Worm (Caenorhabditis elegans) whole organism, mixed stage, embryonic: ENCODE results near the gene Y51A2B.2.

Source experiments
- M03D4.4 ChIP-seq: sonication (generic microtip); optimal IDR thresholded peaks from 2 replicates; lab custom pipeline; 2017; ENCODE audit warnings: mild to moderate bottlenecking, missing genetic modification characterization, missing compliant biosample characterization
- bed-3 ChIP-seq: fragments of 200-800 bp; sonication (Bioruptor generic); optimal IDR thresholded peaks from 3 replicates; lab custom pipeline; 2018; ENCODE audit warnings: mild to moderate bottlenecking, missing genetic modification characterization, moderate library complexity, missing compliant biosample characterization
- blmp-1 ChIP-seq: fragments of 150-350 bp; optimal IDR thresholded peaks from 2 replicates; lab custom pipeline; 2014; ENCODE audit warnings: missing biosample characterization, missing genetic modification characterization
- ceh-39 ChIP-seq: fragments of 150-350 bp; optimal IDR thresholded peaks from 2 replicates; lab custom pipeline; 2014; ENCODE audit warnings: missing biosample characterization, missing genetic modification characterization
- ceh-43 ChIP-seq: fragments of 200-800 bp; sonication (Bioruptor generic); optimal IDR thresholded peaks from 2 replicates; lab custom pipeline; 2018; ENCODE audit warnings: mild to moderate bottlenecking, missing genetic modification characterization, moderate library complexity, missing compliant biosample characterization
- ceh-83 ChIP-seq: fragments of 200-800 bp; sonication (Bioruptor generic); optimal IDR thresholded peaks from 2 replicates; lab custom pipeline; 2018; ENCODE audit warnings: mild to moderate bottlenecking, missing genetic modification characterization, missing compliant biosample characterization
- ces-1 ChIP-seq: fragments of 150-350 bp; optimal IDR thresholded peaks from 2 replicates; lab custom pipeline; 2014; ENCODE audit warnings: missing biosample characterization, missing genetic modification reagents, missing genetic modification characterization
- cnd-1 ChIP-seq: fragments of 200-800 bp; sonication (Bioruptor generic); optimal IDR thresholded peaks from 2 replicates; lab custom pipeline; 2018; ENCODE audit warnings: mild to moderate bottlenecking, missing genetic modification characterization, missing compliant biosample characterization
- drap-1 ChIP-seq: fragments of 200-800 bp; sonication (Bioruptor generic); optimal IDR thresholded peaks from 3 replicates; lab custom pipeline; 2018; ENCODE audit warnings: mild to moderate bottlenecking, missing genetic modification characterization, missing compliant biosample characterization
- elt-1 ChIP-seq: sonication (generic microtip); optimal IDR thresholded peaks from 2 replicates; lab custom pipeline; 2017; ENCODE audit warnings: missing genetic modification characterization, mild to moderate bottlenecking, missing compliant biosample characterization, antibody characterized with exemption, moderate library complexity, borderline replicate concordance; ENCODE audit not compliant: insufficient read depth
- elt-3 ChIP-seq: fragments of 150-350 bp; optimal IDR thresholded peaks from 2 replicates; lab custom pipeline; 2014; ENCODE audit warnings: missing biosample characterization, missing genetic modification characterization
- flh-1 ChIP-seq: fragments of 200-800 bp; sonication (Bioruptor generic); optimal IDR thresholded peaks from 2 replicates; lab custom pipeline; 2018; ENCODE audit warnings: mild to moderate bottlenecking, missing genetic modification characterization, moderate library complexity, missing compliant biosample characterization
- ham-2 ChIP-seq: fragments of 200-800 bp; sonication (Bioruptor generic); optimal IDR thresholded peaks from 2 replicates; lab custom pipeline; 2018; ENCODE audit warnings: mild to moderate bottlenecking, missing genetic modification characterization, missing compliant biosample characterization
- hlh-1 ChIP-seq: fragments of 150-350 bp; optimal IDR thresholded peaks from 2 replicates; lab custom pipeline; 2014; ENCODE audit warnings: missing biosample characterization, missing genetic modification reagents, missing genetic modification characterization
- lin-32 ChIP-seq: fragments of 200-800 bp; sonication (Bioruptor generic); optimal IDR thresholded peaks from 2 replicates; lab custom pipeline; 2018; ENCODE audit warnings: mild to moderate bottlenecking, missing genetic modification characterization, missing compliant biosample characterization
- lsy-2 ChIP-seq: fragments of 150-350 bp; optimal IDR thresholded peaks from 2 replicates; lab custom pipeline; 2014; ENCODE audit warnings: missing biosample characterization, missing genetic modification characterization
- mab-5 ChIP-seq: fragments of 150-350 bp; optimal IDR thresholded peaks from 2 replicates; lab custom pipeline; 2014; ENCODE audit warnings: missing biosample characterization, missing genetic modification characterization
- mep-1 ChIP-seq: fragments of 150-350 bp; optimal IDR thresholded peaks from 2 replicates; lab custom pipeline; 2017; ENCODE audit warnings: missing biosample characterization, missing genetic modification reagents, missing genetic modification characterization, inconsistent platforms
- mls-2 ChIP-seq: sonication (generic microtip); optimal IDR thresholded peaks from 2 replicates; lab custom pipeline; 2016; ENCODE audit warnings: mild to moderate bottlenecking, missing genetic modification characterization, moderate library complexity, missing compliant biosample characterization
- nhr-12 ChIP-seq: fragments of 150-350 bp; optimal IDR thresholded peaks from 2 replicates; lab custom pipeline; 2014; ENCODE audit warnings: missing biosample characterization, missing genetic modification characterization
- nhr-2 ChIP-seq: fragments of 150-350 bp; optimal IDR thresholded peaks from 2 replicates; lab custom pipeline; 2014; ENCODE audit warnings: missing biosample characterization, missing genetic modification characterization
- nhr-237 ChIP-seq: fragments of 150-350 bp; optimal IDR thresholded peaks from 2 replicates; lab custom pipeline; 2014; ENCODE audit warnings: missing biosample characterization, missing genetic modification characterization
- nhr-28 ChIP-seq: fragments of 150-350 bp; optimal IDR thresholded peaks from 2 replicates; lab custom pipeline; 2014; ENCODE audit warnings: missing biosample characterization, missing genetic modification characterization
- nhr-76 ChIP-seq: sonication (generic microtip); optimal IDR thresholded peaks from 2 replicates; lab custom pipeline; 2017; ENCODE audit warnings: missing biosample characterization, missing genetic modification characterization
- pha-4 ChIP-seq: fragments of 150-350 bp; optimal IDR thresholded peaks from 2 replicates; lab custom pipeline; 2018; ENCODE audit warnings: missing biosample characterization, missing genetic modification reagents, missing genetic modification characterization
- sem-2 ChIP-seq: fragments of 200-800 bp; sonication (Bioruptor generic); optimal IDR thresholded peaks from 2 replicates; lab custom pipeline; 2018; ENCODE audit warnings: mild to moderate bottlenecking, missing genetic modification characterization, missing compliant biosample characterization
- sptf-1 ChIP-seq: sonication (generic microtip); optimal IDR thresholded peaks from 2 replicates; lab custom pipeline; 2017; ENCODE audit warnings: mild to moderate bottlenecking, missing genetic modification characterization, moderate library complexity, missing compliant biosample characterization
- unc-120 ChIP-seq: sonication (generic microtip); optimal IDR thresholded peaks from 2 replicates; lab custom pipeline; 2017; ENCODE audit warnings: missing genetic modification characterization, missing compliant biosample characterization; ENCODE audit not compliant: poor library complexity, severe bottlenecking
- unc-39 ChIP-seq: fragments of 150-350 bp; optimal IDR thresholded peaks from 2 replicates; lab custom pipeline; 2014; ENCODE audit warnings: missing biosample characterization, missing genetic modification characterization
- unc-62 ChIP-seq: fragments of 150-350 bp; optimal IDR thresholded peaks from 2 replicates; lab custom pipeline; 2014; ENCODE audit warnings: missing biosample characterization, missing genetic modification reagents, missing genetic modification characterization
- zip-8 ChIP-seq: fragments of 150-350 bp; optimal IDR thresholded peaks from 2 replicates; lab custom pipeline; 2014; ENCODE audit warnings: missing biosample characterization, missing genetic modification characterization
- ztf-11 ChIP-seq: fragments of 150-350 bp; optimal IDR thresholded peaks from 2 replicates; lab custom pipeline; 2014; ENCODE audit warnings: missing biosample characterization, missing genetic modification characterization

Y51A2B.2 gene

ce11 chrV:18354299-18354698 lies 20.0 kb upstream of the Y51A2B.2 start:
- TF ChIP-seq elt-1 (tag; lab: Kevin White, UChicago) (no peak), flh-1 (no peak), ces-1 (GFP tag; lab: Kevin White, UChicago) (no peak), unc-39 (no peak), blmp-1 (tag; lab: Kevin White, UChicago) (no peak), mep-1 (tag; lab: Kevin White, UChicago) (no peak), nhr-2 (tag; lab: Kevin White, UChicago) (no peak), lin-32 (GFP tag; lab: Kevin White, UChicago) (no peak), nhr-76 (no peak), elt-3 (no peak), sptf-1 (tag; lab: Kevin White, UChicago) (no peak), sem-2 (no peak), zip-8 (tag; lab: Kevin White, UChicago) (no peak), bed-3 (no peak), mls-2 (tag; lab: Kevin White, UChicago) (no peak), nhr-237 (no peak), ceh-43 (no peak), cnd-1 (tag; lab: Kevin White, UChicago) (no peak)

ce11 chrV:18355742-18356141 lies 18.6 kb upstream of the Y51A2B.2 start, which contains the start of gene C08E8.2:
Gene C08E8.2, minus strand, starts transcription at chrV:18355842.
- TF ChIP-seq mep-1 (tag; lab: Kevin White, UChicago) = no peak
- TF ChIP-seq lsy-2 = no peak
- no peak for TF ChIP-seq ces-1 (GFP tag; lab: Kevin White, UChicago)
- TF ChIP-seq elt-1 (tag; lab: Kevin White, UChicago) = no peak
- no peak for TF ChIP-seq nhr-28 (tag; lab: Kevin White, UChicago)
- no peak for TF ChIP-seq nhr-2 (tag; lab: Kevin White, UChicago)
- no peak for TF ChIP-seq sptf-1 (tag; lab: Kevin White, UChicago)
- no peak for TF ChIP-seq mab-5 (tag; lab: Kevin White, UChicago)
- no peak for TF ChIP-seq nhr-12 (tag; lab: Kevin White, UChicago)
- TF ChIP-seq ceh-83 (GFP tag; lab: Kevin White, UChicago) = no peak
- no peak for TF ChIP-seq nhr-237
- TF ChIP-seq unc-120 = no peak

ce11 chrV:18359888-18360287 lies 14.4 kb upstream of the Y51A2B.2 start, which contains the start of gene C08E8.5:
Gene C08E8.5, minus strand, starts transcription at chrV:18359988.
- TF ChIP-seq nhr-12 (tag; lab: Kevin White, UChicago) (no peak), mep-1 (tag; lab: Kevin White, UChicago) (no peak), ceh-83 (GFP tag; lab: Kevin White, UChicago) (no peak), ham-2 (GFP tag; lab: Kevin White, UChicago) (no peak), nhr-2 (tag; lab: Kevin White, UChicago) (no peak), ceh-43 (no peak), sem-2 (no peak), nhr-76 (no peak), lsy-2 (no peak), ztf-11 (no peak), blmp-1 (tag; lab: Kevin White, UChicago) (no peak), elt-1 (tag; lab: Kevin White, UChicago) (no peak), zip-8 (tag; lab: Kevin White, UChicago) (no peak)

ce11 chrV:18362402-18362801 lies 11.9 kb upstream of the Y51A2B.2 start, which contains the start of gene C08E8.1:
Gene C08E8.1, minus strand, starts transcription at chrV:18362502.
- TF ChIP-seq ceh-43 = no peak
- TF ChIP-seq zip-8 (tag; lab: Kevin White, UChicago) = no peak
- TF ChIP-seq hlh-1 = no peak
- TF ChIP-seq mls-2 (tag; lab: Kevin White, UChicago) = no peak
- no peak for TF ChIP-seq lin-32 (GFP tag; lab: Kevin White, UChicago)

- TF ChIP-seq M03D4.4 (tag; lab: Kevin White, UChicago) (no peak), ces-1 (GFP tag; lab: Kevin White, UChicago) (no peak), ztf-11 (no peak), unc-62 (GFP tag; lab: Kevin White, UChicago) (no peak), lin-32 (GFP tag; lab: Kevin White, UChicago) (no peak), mep-1 (tag; lab: Kevin White, UChicago) (no peak), ceh-39 (tag; lab: Kevin White, UChicago) (no peak), nhr-2 (tag; lab: Kevin White, UChicago) (no peak), drap-1 (GFP tag; lab: Kevin White, UChicago) (no peak), flh-1 (no peak), pha-4 (no peak), nhr-237 (no peak), bed-3 (no peak), unc-120 (no peak), nhr-12 (tag; lab: Kevin White, UChicago) (no peak)
These were observed 9.7 kb upstream of the Y51A2B.2 start, which contains the start of gene C08E8.9 for ce11 chrV:18364558-18364957. Gene C08E8.9, plus strand, starts transcription at chrV:18364858.
